Worm (Caenorhabditis elegans) whole organism, young adult: ENCODE results near the gene ttr-53.

Source experiments
- B0336.3 ChIP-seq: fragments of 200-800 bp; sonication (Bioruptor generic); IDR thresholded peaks from 2 replicates; pipeline ENCODE4 v1.3.6; 2022; ENCODE audit warnings: missing genetic modification characterization, missing compliant biosample characterization
- D2030.7 ChIP-seq: fragments of 200-800 bp; sonication (Bioruptor generic); IDR thresholded peaks from 2 replicates; pipeline ENCODE4 v1.3.6; 2022; ENCODE audit warnings: missing genetic modification reagents, missing genetic modification characterization, missing compliant biosample characterization
- F37B4.10 ChIP-seq: fragments of 200-800 bp; sonication (Bioruptor generic); IDR thresholded peaks from 2 replicates; pipeline ENCODE4 v1.3.6; 2022; ENCODE audit warnings: missing genetic modification characterization, missing compliant biosample characterization
- F52B5.7 ChIP-seq: sonication (generic microtip); optimal IDR thresholded peaks from 2 replicates; lab custom pipeline; 2016; ENCODE audit warnings: mild to moderate bottlenecking, missing genetic modification characterization, missing compliant biosample characterization
- K11D2.4 ChIP-seq: fragments of 200-800 bp; sonication (Bioruptor generic); IDR thresholded peaks from 2 replicates; pipeline ENCODE4 v1.3.6; 2022; ENCODE audit warnings: missing genetic modification reagents, missing genetic modification characterization, missing compliant biosample characterization
- K12H6.12 ChIP-seq: fragments of 200-800 bp; sonication (Bioruptor generic); optimal IDR thresholded peaks from 2 replicates; lab custom pipeline; 2018; ENCODE audit warnings: mild to moderate bottlenecking, missing genetic modification characterization, missing compliant biosample characterization
- Y53F4B.3 ChIP-seq: fragments of 200-800 bp; sonication (Bioruptor generic); IDR thresholded peaks from 2 replicates; pipeline ENCODE4 v1.3.6; 2022; ENCODE audit warnings: missing genetic modification reagents, missing genetic modification characterization, missing compliant biosample characterization
- Y53G8AR.9 ChIP-seq: fragments of 200-800 bp; sonication (Bioruptor generic); conservative IDR thresholded peaks from 2 replicates; pipeline ENCODE4 v1.3.6; 2022; ENCODE audit warnings: missing genetic modification reagents, missing genetic modification characterization, missing compliant biosample characterization
- atf-7 ChIP-seq: sonication (generic microtip); optimal IDR thresholded peaks from 2 replicates; lab custom pipeline; 2017; ENCODE audit warnings: mild to moderate bottlenecking, missing genetic modification characterization, missing compliant biosample characterization
- attf-3 ChIP-seq: fragments of 200-800 bp; sonication (Bioruptor generic); conservative IDR thresholded peaks from 2 replicates; pipeline ENCODE4 v1.3.6; 2022; ENCODE audit warnings: missing genetic modification reagents, missing genetic modification characterization, missing compliant biosample characterization
- cebp-1 ChIP-seq, 2 experiments: fragments of 200-800 bp in 1 of 2; sonication (Bioruptor generic) in 1 of 2; sonication (generic microtip) in 1 of 2; IDR thresholded peaks in 1 of 2; optimal IDR thresholded peaks in 1 of 2; 2 replicates each; pipeline versions ENCODE4 v1.3.6 to Lab custom; 2017 to 2022; ENCODE audit warnings: missing compliant biosample characterization in 2 of 2, missing genetic modification characterization in 2 of 2, mild to moderate bottlenecking in 1 of 2, missing genetic modification reagents in 1 of 2, moderate library complexity in 1 of 2
- ceh-100 ChIP-seq: fragments of 200-800 bp; sonication (Bioruptor generic); IDR thresholded peaks from 2 replicates; pipeline ENCODE4 v1.3.6; 2022; ENCODE audit warnings: missing genetic modification reagents, missing genetic modification characterization, missing compliant biosample characterization
- efl-1 ChIP-seq: fragments of 150-350 bp; optimal IDR thresholded peaks from 2 replicates; lab custom pipeline; 2014; ENCODE audit warnings: missing biosample characterization, missing genetic modification reagents, missing genetic modification characterization
- fkh-3 ChIP-seq: sonication (generic microtip); optimal IDR thresholded peaks from 2 replicates; lab custom pipeline; 2016; ENCODE audit warnings: mild to moderate bottlenecking, missing genetic modification characterization, missing compliant biosample characterization
- gei-17 ChIP-seq: fragments of 200-800 bp; sonication (Bioruptor generic); optimal IDR thresholded peaks from 2 replicates; lab custom pipeline; 2018; ENCODE audit warnings: mild to moderate bottlenecking, missing genetic modification characterization, missing compliant biosample characterization
- him-1 ChIP-seq: sonication (generic microtip); optimal IDR thresholded peaks from 2 replicates; lab custom pipeline; 2016; ENCODE audit warnings: missing genotype, missing genetic modification reagents, missing genetic modification characterization, missing compliant biosample characterization
- hlh-12 ChIP-seq: sonication (generic microtip); optimal IDR thresholded peaks from 2 replicates; lab custom pipeline; 2016; ENCODE audit warnings: missing genetic modification characterization, missing compliant biosample characterization
- hmg-1.2 ChIP-seq: fragments of 200-800 bp; sonication (Bioruptor generic); IDR thresholded peaks from 2 replicates; pipeline ENCODE4 v1.3.6; 2022; ENCODE audit warnings: missing genetic modification reagents, missing genetic modification characterization, missing compliant biosample characterization
- hsf-1 ChIP-seq: fragments of 200-800 bp; sonication (Bioruptor generic); IDR thresholded peaks from 2 replicates; pipeline ENCODE4 v1.3.6; 2022; ENCODE audit warnings: missing genetic modification reagents, missing genetic modification characterization, missing compliant biosample characterization
- lsl-1 ChIP-seq: fragments of 200-800 bp; sonication (Bioruptor generic); optimal IDR thresholded peaks from 2 replicates; lab custom pipeline; 2018; ENCODE audit warnings: mild to moderate bottlenecking, missing genetic modification characterization, moderate library complexity, missing compliant biosample characterization
- madf-3 ChIP-seq: fragments of 200-800 bp; sonication (Bioruptor generic); IDR thresholded peaks from 2 replicates; pipeline ENCODE4 v1.3.6; 2022; ENCODE audit warnings: missing genetic modification reagents, missing genetic modification characterization, missing compliant biosample characterization
- madf-6 ChIP-seq: fragments of 200-800 bp; sonication (Bioruptor generic); IDR thresholded peaks from 2 replicates; pipeline ENCODE4 v1.3.6; 2022; ENCODE audit warnings: missing genetic modification reagents, missing genetic modification characterization, missing compliant biosample characterization
- mel-28 ChIP-seq: sonication (generic microtip); optimal IDR thresholded peaks from 2 replicates; lab custom pipeline; 2016; ENCODE audit warnings: borderline replicate concordance, mild to moderate bottlenecking, missing genetic modification characterization, missing compliant biosample characterization
- nfyb-1 ChIP-seq: fragments of 200-800 bp; sonication (Bioruptor generic); IDR thresholded peaks from 2 replicates; pipeline ENCODE4 v1.3.6; 2022; ENCODE audit warnings: missing genetic modification reagents, missing genetic modification characterization, missing compliant biosample characterization
- nhr-120 ChIP-seq: fragments of 200-800 bp; sonication (Bioruptor generic); IDR thresholded peaks from 2 replicates; pipeline ENCODE4 v1.3.6; 2022; ENCODE audit warnings: missing genetic modification characterization, missing compliant biosample characterization
- nhr-179 ChIP-seq: sonication (generic microtip); optimal IDR thresholded peaks from 2 replicates; lab custom pipeline; 2016; ENCODE audit warnings: mild to moderate bottlenecking, missing genetic modification characterization, missing compliant biosample characterization
- nhr-90 ChIP-seq: sonication (generic microtip); optimal IDR thresholded peaks from 2 replicates; lab custom pipeline; 2016; ENCODE audit warnings: missing genotype, mild to moderate bottlenecking, missing genetic modification characterization, missing compliant biosample characterization
- rec-8 ChIP-seq, 2 experiments: sonication (generic microtip); optimal IDR thresholded peaks; 2 replicates each; lab custom pipeline; 2016; ENCODE audit warnings: mild to moderate bottlenecking in 2 of 2, missing genetic modification characterization in 2 of 2, missing genetic modification reagents in 2 of 2, missing genotype in 2 of 2, missing biosample characterization in 1 of 2, missing compliant biosample characterization in 1 of 2, moderate library complexity in 1 of 2
- repo-1 ChIP-seq: sonication (generic microtip); optimal IDR thresholded peaks from 2 replicates; lab custom pipeline; 2017; ENCODE audit warnings: mild to moderate bottlenecking, missing genetic modification characterization, missing compliant biosample characterization
- sdz-38 ChIP-seq: sonication (generic microtip); optimal IDR thresholded peaks from 2 replicates; lab custom pipeline; 2016; ENCODE audit warnings: missing genotype, missing genetic modification characterization, missing compliant biosample characterization
- sea-2 ChIP-seq: fragments of 200-800 bp; sonication (Bioruptor generic); IDR thresholded peaks from 2 replicates; pipeline ENCODE4 v1.3.6; 2022; ENCODE audit warnings: missing genetic modification characterization, missing compliant biosample characterization
- snpc-1.3 ChIP-seq: sonication (generic microtip); optimal IDR thresholded peaks from 2 replicates; lab custom pipeline; 2017; ENCODE audit warnings: missing genetic modification characterization, mild to moderate bottlenecking, missing compliant biosample characterization, antibody characterized with exemption, moderate library complexity, missing genotype, missing genetic modification reagents; ENCODE audit not compliant: insufficient read depth
- snpc-4 ChIP-seq, 5 experiments: fragments of 150-350 bp in 1 of 5; sonication (generic microtip) in 4 of 5; optimal IDR thresholded peaks; 2 replicates each; lab custom pipeline; 2014 to 2018; ENCODE audit warnings: missing genetic modification characterization in 5 of 5, missing biosample characterization in 3 of 5, antibody characterized with exemption in 2 of 5, mild to moderate bottlenecking in 2 of 5, missing compliant biosample characterization in 2 of 5, missing genotype in 2 of 5, moderate library complexity in 2 of 5, missing genetic modification reagents in 1 of 5
- tbp1 ChIP-seq: fragments of 200-800 bp; sonication (Bioruptor generic); optimal IDR thresholded peaks from 2 replicates; lab custom pipeline; 2018; ENCODE audit warnings: mild to moderate bottlenecking, missing genetic modification characterization, missing compliant biosample characterization
- zfh-2 ChIP-seq: fragments of 200-800 bp; sonication (Bioruptor generic); conservative IDR thresholded peaks from 2 replicates; pipeline ENCODE4 v1.3.6; 2022; ENCODE audit warnings: missing genetic modification reagents, missing genetic modification characterization, missing compliant biosample characterization

Gene ttr-53

DNA sequence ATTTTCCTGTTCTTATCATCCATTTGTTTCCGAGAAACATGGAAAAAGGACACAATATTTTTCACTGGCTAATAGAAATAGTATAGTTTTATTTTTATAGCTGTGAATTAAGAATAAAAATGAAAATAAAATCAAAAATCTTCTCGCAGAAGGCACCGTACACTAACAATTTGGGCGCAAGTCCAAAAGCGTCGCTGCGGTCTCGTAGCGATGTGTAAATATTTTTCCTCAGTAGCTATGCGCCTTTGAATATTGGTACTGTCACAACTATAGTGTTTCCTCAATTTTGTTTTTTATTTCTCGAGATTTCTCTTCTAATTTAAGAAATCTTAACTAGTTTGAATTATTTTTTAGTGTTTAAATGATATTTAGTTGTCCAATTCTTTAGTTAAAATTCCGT lies 804 bp upstream of the ttr-53 start (continued):
- TF ChIP-seq snpc-4 (GFP tag; optimal IDR thresholded peaks at IDR 0.05; lab: Kevin White, UChicago) (no peak), snpc-4 (tag; optimal IDR thresholded peaks at IDR 0.05; lab: Kevin White, UChicago) (peak in 1 of 4 experiments; percentile 24), nhr-120 (GFP tag; lab: Robert Waterston, UW) (no peak), him-1 (peak; percentile 22), F37B4.10 (GFP tag; lab: Robert Waterston, UW) (no peak), D2030.7 (GFP tag; lab: Robert Waterston, UW) (peak; percentile 51), snpc-1.3 (tag; lab: Kevin White, UChicago) (peak; percentile 6)
- TF ChIP-seq, all 124 proteins: peak for 14

DNA sequence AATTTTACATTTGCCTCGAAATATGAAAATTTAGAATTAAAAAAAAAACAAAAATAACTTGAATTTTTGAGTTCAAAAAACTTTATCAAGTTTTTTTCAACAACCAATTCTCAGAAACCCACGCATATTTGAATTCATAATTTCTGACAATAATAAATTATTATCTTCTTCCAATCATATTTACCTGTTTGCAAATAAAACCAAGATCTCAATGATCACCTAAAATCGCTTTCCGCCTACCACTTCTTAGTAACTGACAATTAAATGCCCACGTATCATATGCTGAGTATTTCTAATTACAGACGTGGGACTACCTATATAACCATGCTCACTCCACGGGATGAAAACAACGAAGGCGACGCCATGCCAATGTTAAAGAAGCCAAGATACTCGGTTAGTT lies 3.9 kb downstream of the ttr-53 start, which contains the start of gene pps-1:
Gene pps-1 (plus strand): TSS at position 301 of the 400 bp plus-strand sequence.
- TF ChIP-seq Y53F4B.3 (GFP tag; lab: Robert Waterston, UW) (no peak), efl-1 (GFP tag; lab: Kevin White, UChicago) (no peak), atf-7 (tag; lab: Kevin White, UChicago) (no peak), snpc-4 (GFP tag; optimal IDR thresholded peaks at IDR 0.05; lab: Kevin White, UChicago) (no peak), snpc-4 (tag; optimal IDR thresholded peaks at IDR 0.05; lab: Kevin White, UChicago) (no peak), hlh-12 (no peak), tbp1 (no peak), F52B5.7 (tag; lab: Kevin White, UChicago) (no peak), mel-28 (no peak)

DNA sequence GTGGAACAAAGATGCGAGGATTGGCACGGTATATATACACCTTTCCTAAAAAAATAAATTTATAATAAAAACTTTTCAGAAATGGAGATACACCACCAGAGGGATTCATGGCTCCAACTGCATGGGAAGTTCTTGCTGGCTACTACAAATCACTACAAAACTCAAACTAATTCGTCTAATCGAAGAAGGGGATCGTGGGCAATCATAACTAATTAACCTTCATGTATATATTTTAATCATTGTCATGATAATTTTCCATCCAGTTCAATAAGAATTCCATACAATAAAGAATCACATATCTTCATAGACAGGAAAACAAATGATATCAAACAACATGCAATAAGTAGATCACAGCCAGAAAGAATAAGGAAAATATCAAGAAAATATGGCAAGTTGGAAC lies 6.2 kb downstream of the ttr-53 start:
- TF ChIP-seq snpc-4 (GFP tag; optimal IDR thresholded peaks at IDR 0.05; lab: Kevin White, UChicago) = no peak
- peak in 1 of 4 experiments; percentile 0 for TF ChIP-seq snpc-4 (tag; optimal IDR thresholded peaks at IDR 0.05; lab: Kevin White, UChicago)
- TF ChIP-seq madf-6 = peak; percentile 27; the same call in 1 of the 2 replicates
- TF ChIP-seq B0336.3 (GFP tag; lab: Robert Waterston, UW) = no peak
- peak; percentile 6; the same call in 1 of the 2 replicates for TF ChIP-seq hmg-1.2 (GFP tag; lab: Robert Waterston, UW)
- peak; percentile 93 for TF ChIP-seq him-1

DNA sequence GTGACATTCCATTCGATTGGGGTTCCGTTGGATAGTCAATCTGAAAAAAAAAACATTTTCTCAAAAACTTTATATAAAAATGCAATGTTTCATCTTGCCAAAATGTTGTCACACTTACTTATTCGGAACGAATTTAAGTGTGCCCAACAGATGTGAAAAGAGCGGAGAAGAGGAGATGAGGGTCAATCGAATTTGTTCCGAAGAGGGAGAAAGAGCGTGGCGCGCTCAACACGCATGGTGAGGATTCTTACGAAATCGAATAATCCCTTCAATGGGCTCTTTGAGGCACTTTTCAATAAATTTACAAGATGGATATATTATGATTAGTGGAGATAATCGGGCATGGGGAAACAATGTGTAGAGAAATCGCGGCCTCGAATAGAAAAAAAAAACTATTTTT lies 13.0 kb downstream of the ttr-53 start:
- no peak for TF ChIP-seq sdz-38 (tag; lab: Kevin White, UChicago)
- TF ChIP-seq cebp-1 (GFP tag; IDR thresholded peaks at IDR 0.05; lab: Robert Waterston, UW) = no peak
- peak; percentile 52 for TF ChIP-seq cebp-1 (tag; optimal IDR thresholded peaks at IDR 0.05; lab: Kevin White, UChicago)

DNA sequence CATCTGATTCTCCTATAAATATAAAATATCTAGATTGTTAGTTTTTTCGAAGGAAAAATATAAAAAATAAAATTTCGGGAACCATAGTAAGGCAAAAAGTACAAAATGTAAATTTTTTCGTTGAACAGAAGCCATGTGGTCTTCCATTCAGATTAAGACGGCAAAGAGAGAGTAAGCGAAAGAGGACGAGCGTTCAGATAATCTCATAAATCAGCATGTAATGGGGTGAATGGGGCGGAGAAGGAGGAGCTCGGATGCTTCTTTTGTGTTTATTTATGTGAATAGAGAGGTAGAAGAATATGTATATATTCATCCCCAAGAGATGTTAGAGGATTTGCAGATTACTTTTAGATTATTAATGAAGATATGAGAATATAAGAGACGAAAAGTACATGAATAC lies 16.5 kb downstream of the ttr-53 start, which contains the start of gene pxf-1:
Gene pxf-1 (minus strand): TSS at position 14 of the 400 bp plus-strand sequence.
- TF ChIP-seq atf-7 (tag; lab: Kevin White, UChicago) = no peak
- TF ChIP-seq Y53G8AR.9 = no peak
- TF ChIP-seq repo-1 (tag; lab: Kevin White, UChicago) = no peak
- TF ChIP-seq ceh-100 (GFP tag; lab: Robert Waterston, UW) = no peak
- TF ChIP-seq attf-3 (GFP tag; lab: Robert Waterston, UW) = no peak
- no peak for TF ChIP-seq K12H6.12 (tag; lab: Kevin White, UChicago)
- TF ChIP-seq sea-2 (GFP tag; lab: Robert Waterston, UW) = no peak
- no peak for TF ChIP-seq him-1
- TF ChIP-seq hsf-1 (GFP tag; lab: Robert Waterston, UW) = no peak
- TF ChIP-seq fkh-3 (tag; lab: Kevin White, UChicago) = no peak

DNA sequence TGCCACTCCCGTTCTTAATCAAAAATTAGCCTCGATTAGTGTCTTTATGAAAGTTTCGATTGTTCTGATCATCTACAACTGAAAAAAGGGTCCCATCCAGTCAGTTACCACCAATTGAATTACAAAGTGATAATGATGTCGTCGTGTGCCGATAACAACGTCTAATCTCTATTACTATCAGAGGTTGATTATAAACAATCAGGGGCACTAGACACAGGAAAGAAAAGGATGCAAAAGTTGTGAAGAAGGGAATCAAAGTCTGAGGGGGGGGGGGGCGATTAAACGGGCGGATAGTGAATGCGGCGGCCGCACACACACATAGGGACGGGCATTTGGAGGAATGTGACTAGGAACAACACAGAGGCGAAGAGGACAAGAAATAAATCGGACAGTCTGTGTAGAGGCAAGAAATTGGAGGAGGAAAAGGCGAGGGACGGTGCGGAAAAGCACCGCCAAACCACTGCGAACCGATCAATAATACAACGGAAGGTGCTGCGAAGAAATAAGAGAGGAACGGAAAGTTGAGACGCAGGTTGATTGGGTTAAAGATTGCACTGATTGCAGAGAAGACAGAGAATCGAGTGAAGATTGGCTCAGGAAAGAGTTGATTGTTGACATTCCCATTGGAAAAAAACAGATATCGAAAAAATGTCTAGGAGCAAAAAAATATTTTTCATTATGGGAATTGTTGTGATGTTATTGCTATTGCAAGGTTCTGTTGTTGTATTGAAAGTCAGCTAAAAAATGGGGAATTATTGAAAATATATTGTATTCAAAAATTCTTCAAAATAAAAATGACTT lies 17.3 kb downstream of the ttr-53 start:
- TF ChIP-seq rec-8 (tag; optimal IDR thresholded peaks at IDR 0.05; lab: Kevin White, UChicago) = no peak
- no peak for TF ChIP-seq nhr-90 (tag; lab: Kevin White, UChicago)
- peak; percentile 54; the same call in 1 of the 2 replicates for TF ChIP-seq nfyb-1 (GFP tag; lab: Robert Waterston, UW)
- TF ChIP-seq madf-3 (GFP tag; lab: Robert Waterston, UW) = no peak
- no peak for TF ChIP-seq nhr-179
- no peak for TF ChIP-seq F52B5.7 (tag; lab: Kevin White, UChicago)
- no peak for TF ChIP-seq lsl-1
- TF ChIP-seq zfh-2 (GFP tag; lab: Robert Waterston, UW) = peak; percentile 87
- TF ChIP-seq K11D2.4 (GFP tag; lab: Robert Waterston, UW) = no peak
- TF ChIP-seq attf-3 (GFP tag; lab: Robert Waterston, UW) = 0 out of 2 replicates have a peak, but pooled peaks have one; percentile 13
- TF ChIP-seq gei-17 (GFP tag; lab: Kevin White, UChicago) = no peak
- peak; percentile 20; the same call in 1 of the 2 replicates for TF ChIP-seq cebp-1 (GFP tag; IDR thresholded peaks at IDR 0.05; lab: Robert Waterston, UW)
- TF ChIP-seq cebp-1 (tag; optimal IDR thresholded peaks at IDR 0.05; lab: Kevin White, UChicago) = peak; percentile 33
- peak; percentile 10; the same call in 1 of the 2 replicates for TF ChIP-seq hmg-1.2 (GFP tag; lab: Robert Waterston, UW)
